Fruit fly (Drosophila melanogaster) whole organism, prepupa: ENCODE data around the gene CG44325.

Experiments
- Blimp-1 ChIP-seq: fragments of 200-800 bp; sonication (Bioruptor generic); optimal IDR thresholded peaks from 3 replicates; lab custom pipeline; 2017; ENCODE audit warnings: missing biosample characterization, missing genetic modification characterization, mild to moderate bottlenecking, moderate library complexity, missing genetic modification reagents
- CG10631 ChIP-seq: fragments of 200-800 bp; sonication (Bioruptor generic); optimal IDR thresholded peaks from 2 replicates; lab custom pipeline; 2016; ENCODE audit warnings: missing biosample characterization, missing genetic modification characterization
- CG10669 ChIP-seq: fragments of 200-800 bp; sonication (Bioruptor generic); optimal IDR thresholded peaks from 3 replicates; lab custom pipeline; 2018; ENCODE audit warnings: missing biosample characterization, mild to moderate bottlenecking, missing genetic modification characterization, moderate library complexity
- CG11294 ChIP-seq: fragments of 200-800 bp; sonication (Bioruptor generic); IDR thresholded peaks from 2 replicates; pipeline ENCODE4 v1.3.6; 2022; ENCODE audit warnings: missing biosample characterization, missing genetic modification characterization
- CG11762 ChIP-seq: fragments of 200-800 bp; sonication (Bioruptor generic); optimal IDR thresholded peaks from 3 replicates; lab custom pipeline; 2016; ENCODE audit warnings: missing biosample characterization, missing genetic modification characterization; ENCODE audit not compliant: insufficient read depth
- CG15336 ChIP-seq: fragments of 200-800 bp; sonication (Bioruptor generic); IDR thresholded peaks from 2 replicates; pipeline ENCODE4 v1.3.6; 2022; ENCODE audit warnings: missing biosample characterization, missing genetic modification characterization
- CG3919 ChIP-seq: fragments of 200-800 bp; sonication (Bioruptor generic); optimal IDR thresholded peaks from 3 replicates; lab custom pipeline; 2016; ENCODE audit warnings: missing biosample characterization, missing genetic modification characterization
- CG6163 ChIP-seq: fragments of 200-800 bp; sonication (Bioruptor generic); IDR thresholded peaks from 3 replicates; pipeline ENCODE4 v1.3.6; 2022; ENCODE audit warnings: missing biosample characterization, missing genetic modification characterization
- CG6276 ChIP-seq: fragments of 200-800 bp; sonication (Bioruptor generic); optimal IDR thresholded peaks from 2 replicates; lab custom pipeline; 2017; ENCODE audit warnings: missing biosample characterization, mild to moderate bottlenecking, missing genetic modification characterization
- CG6808 ChIP-seq: fragments of 200-800 bp; sonication (Bioruptor generic); optimal IDR thresholded peaks from 3 replicates; lab custom pipeline; 2017; ENCODE audit warnings: missing biosample characterization, missing genetic modification characterization, mild to moderate bottlenecking, moderate library complexity, missing genetic modification reagents
- CG6854 ChIP-seq: fragments of 200-800 bp; sonication (Bioruptor generic); optimal IDR thresholded peaks from 2 replicates; lab custom pipeline; 2017; ENCODE audit warnings: missing biosample characterization, mild to moderate bottlenecking, missing genetic modification characterization
- CG8632 ChIP-seq: fragments of 200-800 bp; sonication (Bioruptor generic); optimal IDR thresholded peaks from 3 replicates; lab custom pipeline; 2016; ENCODE audit warnings: missing biosample characterization, missing genetic modification characterization
- Eip78C ChIP-seq: fragments of 200-800 bp; sonication (Bioruptor generic); peaks from one replicate; lab custom pipeline; 2016; ENCODE audit warnings: missing biosample characterization, missing genetic modification characterization
- Eip93F ChIP-seq: fragments of 200-800 bp; sonication (Bioruptor generic); optimal IDR thresholded peaks from 2 replicates; lab custom pipeline; 2016; ENCODE audit warnings: missing biosample characterization, mild to moderate bottlenecking, missing genetic modification characterization
- Ets21C ChIP-seq: fragments of 200-800 bp; sonication (Bioruptor generic); optimal IDR thresholded peaks from 3 replicates; lab custom pipeline; 2016; ENCODE audit warnings: missing biosample characterization, missing genetic modification characterization
- Ets96B ChIP-seq: fragments of 200-800 bp; optimal IDR thresholded peaks from 2 replicates; lab custom pipeline; 2019; ENCODE audit warnings: missing biosample characterization, mild to moderate bottlenecking, missing genetic modification characterization, moderate library complexity
- Gug ChIP-seq: fragments of 200-800 bp; sonication (Bioruptor generic); IDR thresholded peaks from 2 replicates; pipeline ENCODE4 v1.3.6; 2022; ENCODE audit warnings: missing biosample characterization, missing genetic modification characterization
- Hr38 ChIP-seq: sonication (Bioruptor generic); optimal IDR thresholded peaks from 2 replicates; lab custom pipeline; 2016; ENCODE audit warnings: missing biosample characterization, missing genetic modification characterization
- Hr39 ChIP-seq: fragments of 200-800 bp; sonication (Bioruptor generic); optimal IDR thresholded peaks from 2 replicates; lab custom pipeline; 2016; ENCODE audit warnings: missing biosample characterization, missing genetic modification characterization
- Hr4 ChIP-seq: fragments of 200-800 bp; sonication (Bioruptor generic); optimal IDR thresholded peaks from 3 replicates; lab custom pipeline; 2016; ENCODE audit warnings: missing biosample characterization, missing genetic modification characterization
- Met ChIP-seq: fragments of 200-800 bp; sonication (Bioruptor generic); optimal IDR thresholded peaks from 3 replicates; lab custom pipeline; 2016; ENCODE audit warnings: missing biosample characterization, missing genetic modification characterization
- Sox14 ChIP-seq: fragments of 200-800 bp; sonication (Bioruptor generic); optimal IDR thresholded peaks from 3 replicates; lab custom pipeline; 2016; ENCODE audit warnings: missing biosample characterization, missing genetic modification characterization
- Sox15 ChIP-seq: fragments of 200-800 bp; sonication (Bioruptor generic); optimal IDR thresholded peaks from 3 replicates; lab custom pipeline; 2016; ENCODE audit warnings: missing biosample characterization, missing genetic modification characterization
- cyc ChIP-seq: fragments of 200-800 bp; sonication (Bioruptor generic); optimal IDR thresholded peaks from 3 replicates; lab custom pipeline; 2016; ENCODE audit warnings: missing biosample characterization, missing genetic modification characterization
- dsx ChIP-seq: fragments of 200-800 bp; optimal IDR thresholded peaks from 3 replicates; lab custom pipeline; 2019; ENCODE audit warnings: missing biosample characterization, mild to moderate bottlenecking, missing genetic modification characterization, moderate library complexity; ENCODE audit not compliant: poor library complexity, severe bottlenecking
- eg ChIP-seq: fragments of 200-800 bp; sonication (Bioruptor generic); IDR thresholded peaks from 3 replicates; pipeline ENCODE4 v1.3.6; 2022; ENCODE audit warnings: missing biosample characterization, missing genetic modification characterization
- fd85E ChIP-seq: fragments of 200-800 bp; sonication (Bioruptor generic); optimal IDR thresholded peaks from 3 replicates; lab custom pipeline; 2016; ENCODE audit warnings: missing biosample characterization, missing genetic modification characterization
- fkh ChIP-seq: fragments of 200-800 bp; sonication (Bioruptor generic); optimal IDR thresholded peaks from 3 replicates; lab custom pipeline; 2017; ENCODE audit warnings: missing biosample characterization, mild to moderate bottlenecking, missing genetic modification characterization, moderate library complexity
- pdm3 ChIP-seq: fragments of 200-800 bp; sonication (Bioruptor generic); optimal IDR thresholded peaks from 3 replicates; lab custom pipeline; 2016; ENCODE audit warnings: missing biosample characterization, missing genetic modification characterization
- spab ChIP-seq: fragments of 200-800 bp; sonication (Bioruptor generic); optimal IDR thresholded peaks from 2 replicates; lab custom pipeline; 2017; ENCODE audit warnings: missing biosample characterization, mild to moderate bottlenecking, missing genetic modification characterization, missing genetic modification reagents
- ss ChIP-seq, 2 experiments: fragments of 200-800 bp; sonication (Bioruptor generic); optimal IDR thresholded peaks; 2 replicates in 1 of 2; 3 replicates in 1 of 2; lab custom pipeline; 2017 to 2018; ENCODE audit warnings: mild to moderate bottlenecking in 2 of 2, missing biosample characterization in 2 of 2, missing genetic modification characterization in 2 of 2, moderate library complexity in 1 of 2
- svp ChIP-seq: fragments of 200-800 bp; sonication (Bioruptor generic); peaks from one replicate; lab custom pipeline; 2016; ENCODE audit warnings: missing biosample characterization, missing genetic modification characterization
- topi ChIP-seq: fragments of 200-800 bp; sonication (Bioruptor generic); optimal IDR thresholded peaks from 3 replicates; lab custom pipeline; 2016; ENCODE audit warnings: missing biosample characterization, missing genetic modification characterization
- vri ChIP-seq: fragments of 200-800 bp; sonication (Bioruptor generic); optimal IDR thresholded peaks from 3 replicates; lab custom pipeline; 2016; ENCODE audit warnings: missing biosample characterization, mild to moderate bottlenecking, missing genetic modification characterization

CG44325 gene

DNA sequence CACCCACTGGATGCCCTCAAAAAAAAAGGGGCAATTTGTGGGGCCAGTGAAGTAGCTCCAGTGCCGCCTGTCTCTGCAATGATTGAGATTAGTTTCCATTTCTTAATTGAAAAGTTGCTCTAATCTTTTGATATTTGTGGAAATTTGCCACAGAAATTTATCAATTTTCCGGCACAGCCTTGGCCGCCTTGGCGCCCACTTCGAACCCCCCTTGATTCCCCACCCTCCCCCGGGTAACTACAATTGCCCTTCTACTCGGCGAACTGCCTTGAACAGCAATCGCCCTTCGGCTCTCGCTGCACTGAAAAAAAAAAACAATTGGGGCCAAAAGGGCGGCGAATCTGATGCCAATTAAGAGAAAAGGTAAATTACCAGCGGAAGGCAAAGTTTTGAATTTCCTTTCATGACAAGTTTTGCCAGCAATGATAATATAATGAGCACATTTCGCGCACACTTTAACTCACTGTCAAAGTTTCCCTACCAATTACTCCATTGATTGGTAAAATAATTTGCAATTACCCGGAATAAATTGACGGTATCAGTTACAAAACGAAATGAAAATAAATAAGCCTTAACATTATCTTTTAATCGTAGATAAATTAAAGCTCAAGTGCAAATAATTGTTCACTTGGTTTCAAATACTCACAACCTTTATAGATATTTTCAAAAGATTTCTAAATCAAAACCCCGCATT lies 41.5 kb upstream of the CG44325 start (continued):
- no peak for TF ChIP-seq Hr4 (GFP tag; lab: Kevin White, UChicago)
- TF ChIP-seq dsx (GFP tag; lab: Kevin White, UChicago), result no peak
- no peak for TF ChIP-seq Hr38 (GFP tag; lab: Kevin White, UChicago)
- no peak for TF ChIP-seq fd85E
- no peak for TF ChIP-seq topi (GFP tag; lab: Kevin White, UChicago)
- TF ChIP-seq eg, result no peak
- TF ChIP-seq ss (GFP tag; optimal IDR thresholded peaks at IDR 0.05; lab: Kevin White, UChicago), result no peak
- TF ChIP-seq CG3919 (GFP tag; lab: Kevin White, UChicago), result peak; percentile 2
- no peak for TF ChIP-seq CG15336 (GFP tag; lab: Robert Waterston, UW)
- 0 out of 3 replicates have a peak, but pooled peaks have one; percentile 25 for TF ChIP-seq CG6163
- TF ChIP-seq pdm3 (GFP tag; lab: Kevin White, UChicago), result no peak

DNA sequence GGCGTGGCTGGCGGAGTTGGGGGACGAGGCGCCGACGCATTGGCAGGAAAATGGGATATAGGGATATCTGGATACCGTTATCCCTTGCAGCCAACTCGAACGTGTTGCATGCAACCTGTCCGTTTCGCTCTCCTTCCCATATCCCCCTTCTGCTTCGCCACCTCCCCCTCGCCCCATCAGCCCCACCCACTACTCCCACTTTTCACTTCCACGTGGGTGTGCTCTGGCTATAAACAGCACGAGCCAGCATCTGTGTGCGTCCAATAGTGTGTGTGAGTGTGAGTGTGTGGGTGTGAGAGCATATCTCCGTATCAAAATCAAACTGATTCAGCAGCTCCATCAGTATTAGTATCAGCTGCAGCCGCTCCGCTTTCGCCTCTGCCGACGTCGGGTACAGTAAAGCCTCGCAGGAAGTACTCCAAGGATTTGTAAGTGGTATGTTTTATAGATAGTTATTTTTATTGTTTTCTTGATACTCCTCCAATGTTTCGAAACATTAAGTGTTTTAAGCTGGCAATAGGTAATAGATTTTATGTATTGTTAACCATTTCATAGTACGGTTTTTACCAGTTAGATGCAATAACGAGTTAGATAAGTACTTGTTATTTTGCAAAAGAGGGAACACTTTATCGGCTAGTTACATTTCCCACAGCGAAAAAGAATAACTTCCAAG lies 40.8 kb upstream of the CG44325 start:
- TF ChIP-seq CG11294, result no peak
- TF ChIP-seq eg, result 0 out of 3 replicates have a peak, but pooled peaks have one; percentile 55
- TF ChIP-seq CG6163, result 0 out of 3 replicates have a peak, but pooled peaks have one; percentile 27
- no peak for TF ChIP-seq fd85E
- peak; percentile 37 for TF ChIP-seq CG10669 (GFP tag; lab: Kevin White, UChicago)
- TF ChIP-seq cyc (GFP tag; lab: Kevin White, UChicago), result peak; percentile 38
- no peak for TF ChIP-seq Sox15 (GFP tag; lab: Kevin White, UChicago)
- no peak for TF ChIP-seq vri
- peak; percentile 12 for TF ChIP-seq Ets96B (tag; lab: Kevin White, UChicago)
- TF ChIP-seq Met (GFP tag; lab: Kevin White, UChicago), result peak; percentile 37
- TF ChIP-seq CG3919 (GFP tag; lab: Kevin White, UChicago), result peak; percentile 22
- no peak for TF ChIP-seq Gug (GFP tag; lab: Robert Waterston, UW)
- TF ChIP-seq CG6276, result peak; percentile 47
- TF ChIP-seq ss (GFP tag; optimal IDR thresholded peaks at IDR 0.05; lab: Kevin White, UChicago), result peak in 1 of 2 experiments; percentile 6
- peak; percentile 87 for TF ChIP-seq Eip78C (GFP tag; lab: Kevin White, UChicago)
- peak; percentile 78 for TF ChIP-seq svp (GFP tag; lab: Kevin White, UChicago)
- TF ChIP-seq Sox14, result no peak
- TF ChIP-seq Hr4 (GFP tag; lab: Kevin White, UChicago), result peak; percentile 58
- peak; percentile 30 for TF ChIP-seq CG6808 (GFP tag; lab: Kevin White, UChicago)
- TF ChIP-seq topi (GFP tag; lab: Kevin White, UChicago), result peak; percentile 34
- peak; percentile 10 for TF ChIP-seq CG11762
- TF ChIP-seq Blimp-1 (GFP tag; lab: Kevin White, UChicago), result no peak

DNA sequence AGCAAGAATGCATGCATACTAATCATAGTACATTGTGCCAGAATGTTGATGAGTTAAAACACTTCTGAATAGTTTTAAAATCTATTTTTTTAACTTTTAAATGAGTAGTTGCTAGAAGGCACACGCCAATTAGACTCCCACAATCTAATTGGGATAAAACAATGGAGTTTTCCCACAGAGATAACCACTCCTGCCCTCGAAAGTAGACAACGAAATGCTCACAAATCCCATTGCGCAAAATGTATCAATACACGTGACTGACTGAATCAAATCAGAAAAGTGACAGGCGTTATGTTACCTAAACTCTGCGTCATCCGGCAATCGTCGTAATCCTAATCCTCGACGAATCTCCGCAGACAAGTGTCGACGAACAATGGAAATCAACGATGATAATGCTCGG lies 39.5 kb upstream of the CG44325 start:
- TF ChIP-seq Eip93F, result no peak
- no peak for TF ChIP-seq CG6808 (GFP tag; lab: Kevin White, UChicago)
- no peak for TF ChIP-seq CG11294
- TF ChIP-seq topi (GFP tag; lab: Kevin White, UChicago), result no peak
- TF ChIP-seq pdm3 (GFP tag; lab: Kevin White, UChicago), result no peak
- no peak for TF ChIP-seq CG10669 (GFP tag; lab: Kevin White, UChicago)
- no peak for TF ChIP-seq fkh (GFP tag; lab: Kevin White, UChicago)
- TF ChIP-seq Ets21C (GFP tag; lab: Kevin White, UChicago), result no peak
- TF ChIP-seq CG6854, result no peak
- no peak for TF ChIP-seq Hr39 (GFP tag; lab: Kevin White, UChicago)
- no peak for TF ChIP-seq spab (GFP tag; lab: Kevin White, UChicago)
- TF ChIP-seq CG8632, result no peak
- no peak for TF ChIP-seq CG6276
- no peak for TF ChIP-seq dsx (GFP tag; lab: Kevin White, UChicago)
- TF ChIP-seq Met (GFP tag; lab: Kevin White, UChicago), result no peak
- no peak for TF ChIP-seq Sox14
- TF ChIP-seq CG10631 (GFP tag; lab: Kevin White, UChicago), result no peak
- no peak for TF ChIP-seq Gug (GFP tag; lab: Robert Waterston, UW)
- no peak for TF ChIP-seq fd85E
- TF ChIP-seq, all 60 proteins: peak for 0
